Fruit fly (Drosophila melanogaster) whole organism, wandering third instar larva: Measurements from ENCODE around the gene Nuf2.
A peak's percentile ranks its signal among the peaks of the same experiment; 100 is the strongest.

Source experiments
- Abd-B ChIP-seq: fragments of >200 bp; optimal IDR thresholded peaks from 2 replicates; lab custom pipeline; 2017; ENCODE audit warnings: missing biosample characterization, missing genetic modification characterization
- CG32264 ChIP-seq: fragments of 200-800 bp; sonication (Bioruptor generic); optimal IDR thresholded peaks from 2 replicates; lab custom pipeline; 2016; ENCODE audit warnings: missing biosample characterization, missing genetic modification characterization
- CG9705 ChIP-seq: fragments of 200-800 bp; sonication (Bioruptor generic); optimal IDR thresholded peaks from 2 replicates; lab custom pipeline; 2018; ENCODE audit warnings: missing biosample characterization, mild to moderate bottlenecking, missing genetic modification characterization
- CrebA ChIP-seq: fragments of 200-800 bp; sonication (Bioruptor generic); optimal IDR thresholded peaks from 2 replicates; lab custom pipeline; 2016; ENCODE audit warnings: missing biosample characterization, mild to moderate bottlenecking, missing genetic modification characterization, borderline replicate concordance
- Dfd ChIP-seq: fragments of >200 bp; optimal IDR thresholded peaks from 2 replicates; lab custom pipeline; 2017; ENCODE audit warnings: missing biosample characterization, missing genetic modification characterization
- Dif ChIP-seq: fragments of 200-275, 200-300 bp; sonication (Bioruptor generic); optimal IDR thresholded peaks from 2 replicates; lab custom pipeline; 2018; ENCODE audit warnings: missing biosample characterization, missing genetic modification characterization; ENCODE audit not compliant: partially characterized antibody
- GATAd ChIP-seq: sonication (Bioruptor generic); optimal IDR thresholded peaks from 2 replicates; lab custom pipeline; 2016; ENCODE audit warnings: missing biosample characterization, missing genetic modification characterization
- HLH106 ChIP-seq: fragments of 200-800 bp; optimal IDR thresholded peaks from 3 replicates; lab custom pipeline; 2019; ENCODE audit warnings: missing biosample characterization, mild to moderate bottlenecking, missing genetic modification characterization, moderate library complexity
- Hnf4 ChIP-seq: fragments of 200-800 bp; sonication (Bioruptor generic); optimal IDR thresholded peaks from 2 replicates; lab custom pipeline; 2016; ENCODE audit warnings: missing biosample characterization, mild to moderate bottlenecking, missing genetic modification characterization
- Hr78 ChIP-seq: fragments of >200 bp; optimal IDR thresholded peaks from 2 replicates; lab custom pipeline; 2017; ENCODE audit warnings: missing biosample characterization, missing genetic modification characterization
- Hr83 ChIP-seq: fragments of 200-300 bp; sonication (Bioruptor generic); optimal IDR thresholded peaks from 2 replicates; lab custom pipeline; 2016; ENCODE audit warnings: missing biosample characterization, mild to moderate bottlenecking, missing genetic modification characterization, moderate library complexity; ENCODE audit not compliant: poor library complexity, severe bottlenecking
- Jra ChIP-seq: sonication (Bioruptor generic); optimal IDR thresholded peaks from 2 replicates; lab custom pipeline; 2016; ENCODE audit warnings: missing biosample characterization, missing genetic modification characterization
- Mio ChIP-seq: sonication (Bioruptor generic); optimal IDR thresholded peaks from 2 replicates; lab custom pipeline; 2016; ENCODE audit warnings: missing biosample characterization, missing genetic modification characterization
- Myc ChIP-seq: fragments of >200 bp; optimal IDR thresholded peaks from 2 replicates; lab custom pipeline; 2017
- N ChIP-seq: fragments of >200 bp; optimal IDR thresholded peaks from 2 replicates; lab custom pipeline; 2018; ENCODE audit warnings: missing biosample characterization, missing external identifiers, missing genetic modification characterization
- OdsH ChIP-seq: fragments of 200-800 bp; sonication (Bioruptor generic); optimal IDR thresholded peaks from 2 replicates; lab custom pipeline; 2016; ENCODE audit warnings: missing biosample characterization, mild to moderate bottlenecking, missing genetic modification characterization
- Rel ChIP-seq, 2 experiments: fragments of 200-800 bp; sonication (Bioruptor generic) in 1 of 2; optimal IDR thresholded peaks; 2 replicates in 1 of 2; 3 replicates in 1 of 2; lab custom pipeline; 2016 to 2019; ENCODE audit warnings: mild to moderate bottlenecking in 2 of 2, missing biosample characterization in 2 of 2, missing genetic modification characterization in 2 of 2, moderate library complexity in 1 of 2
- Sp1 ChIP-seq: fragments of 200-800 bp; sonication (Bioruptor generic); optimal IDR thresholded peaks from 3 replicates; lab custom pipeline; 2019; ENCODE audit warnings: missing biosample characterization, mild to moderate bottlenecking, missing genetic modification characterization, moderate library complexity
- Vsx2 ChIP-seq: fragments of 200-300, 225-300 bp; sonication (Bioruptor generic); optimal IDR thresholded peaks from 2 replicates; lab custom pipeline; 2018; ENCODE audit warnings: missing biosample characterization, missing genetic modification characterization; ENCODE audit not compliant: partially characterized antibody
- br ChIP-seq: fragments of 200-800 bp; sonication (Bioruptor generic); optimal IDR thresholded peaks from 2 replicates; lab custom pipeline; 2016; ENCODE audit warnings: missing biosample characterization, missing genetic modification characterization
- brk ChIP-seq: fragments of 200-800 bp; sonication (Bioruptor generic); optimal IDR thresholded peaks from 2 replicates; lab custom pipeline; 2016; ENCODE audit warnings: missing biosample characterization, mild to moderate bottlenecking, missing genetic modification characterization
- dl ChIP-seq, 2 experiments: fragments of 175-275, 200-275 bp in 1 of 2; fragments of 200-275 bp in 1 of 2; sonication (Bioruptor generic); optimal IDR thresholded peaks; lab custom pipeline; 2018; ENCODE audit warnings: mild to moderate bottlenecking in 2 of 2, missing biosample characterization in 2 of 2, missing genetic modification characterization in 2 of 2, moderate library complexity in 2 of 2; ENCODE audit not compliant: partially characterized antibody in 2 of 2, insufficient read depth in 1 of 2
- dmrt93B ChIP-seq: fragments of 200-800 bp; sonication (Bioruptor generic); optimal IDR thresholded peaks from 2 replicates; lab custom pipeline; 2018; ENCODE audit warnings: missing biosample characterization, mild to moderate bottlenecking, missing genetic modification characterization
- dsf ChIP-seq: sonication (Bioruptor generic); optimal IDR thresholded peaks from 2 replicates; lab custom pipeline; 2016; ENCODE audit warnings: missing biosample characterization, missing genetic modification characterization, borderline replicate concordance
- ey ChIP-seq: fragments of 200-800 bp; sonication (Bioruptor generic); optimal IDR thresholded peaks from 2 replicates; lab custom pipeline; 2016; ENCODE audit warnings: missing biosample characterization, missing genetic modification characterization
- foxo ChIP-seq, 2 experiments: fragments of 200-800 bp; sonication (Bioruptor generic); optimal IDR thresholded peaks; 2 replicates in 1 of 2; 3 replicates in 1 of 2; lab custom pipeline; 2016 to 2017; ENCODE audit warnings: missing biosample characterization in 2 of 2, missing genetic modification characterization in 2 of 2
- fru ChIP-seq: fragments of 200-800 bp; sonication (Bioruptor generic); optimal IDR thresholded peaks from 3 replicates; lab custom pipeline; 2016; ENCODE audit warnings: missing biosample characterization, mild to moderate bottlenecking, missing genetic modification characterization
- h ChIP-seq: fragments of 200-800 bp; sonication (Bioruptor generic); optimal IDR thresholded peaks from 3 replicates; lab custom pipeline; 2016; ENCODE audit warnings: missing biosample characterization, mild to moderate bottlenecking, missing genetic modification characterization
- jim ChIP-seq: fragments of 175-275, 200-325 bp; sonication (Bioruptor generic); optimal IDR thresholded peaks from 2 replicates; lab custom pipeline; 2016; ENCODE audit warnings: missing biosample characterization, mild to moderate bottlenecking, missing genetic modification characterization
- lola ChIP-seq: fragments of >200 bp; optimal IDR thresholded peaks from 2 replicates; lab custom pipeline; 2017; ENCODE audit warnings: missing biosample characterization, missing genetic modification characterization
- pan ChIP-seq: fragments of >200 bp; optimal IDR thresholded peaks from 2 replicates; lab custom pipeline; 2017
- psq ChIP-seq: fragments of 200-800 bp; sonication (Bioruptor generic); optimal IDR thresholded peaks from 3 replicates; lab custom pipeline; 2017; ENCODE audit warnings: missing biosample characterization, mild to moderate bottlenecking, missing genetic modification characterization, moderate library complexity
- rgr ChIP-seq: fragments of 200-800 bp; sonication (Bioruptor generic); optimal IDR thresholded peaks from 3 replicates; lab custom pipeline; 2016; ENCODE audit warnings: missing biosample characterization, mild to moderate bottlenecking, missing genetic modification characterization
- sage ChIP-seq: fragments of 200-800 bp; sonication (Bioruptor generic); optimal IDR thresholded peaks from 2 replicates; lab custom pipeline; 2016; ENCODE audit warnings: missing biosample characterization, mild to moderate bottlenecking, missing genetic modification characterization
- sv ChIP-seq: fragments of 200-800 bp; sonication (Bioruptor generic); optimal IDR thresholded peaks from 3 replicates; lab custom pipeline; 2016; ENCODE audit warnings: missing biosample characterization, missing genetic modification characterization
- tai ChIP-seq: sonication (Bioruptor generic); optimal IDR thresholded peaks from 2 replicates; lab custom pipeline; 2016; ENCODE audit warnings: missing biosample characterization, missing genetic modification characterization
- usp ChIP-seq: fragments of >200 bp; optimal IDR thresholded peaks from 2 replicates; lab custom pipeline; 2017; ENCODE audit warnings: missing biosample characterization, missing genetic modification characterization
- woc ChIP-seq: sonication (Bioruptor generic); optimal IDR thresholded peaks from 2 replicates; lab custom pipeline; 2016; ENCODE audit warnings: missing biosample characterization, mild to moderate bottlenecking, missing genetic modification characterization

Gene Nuf2

DNA sequence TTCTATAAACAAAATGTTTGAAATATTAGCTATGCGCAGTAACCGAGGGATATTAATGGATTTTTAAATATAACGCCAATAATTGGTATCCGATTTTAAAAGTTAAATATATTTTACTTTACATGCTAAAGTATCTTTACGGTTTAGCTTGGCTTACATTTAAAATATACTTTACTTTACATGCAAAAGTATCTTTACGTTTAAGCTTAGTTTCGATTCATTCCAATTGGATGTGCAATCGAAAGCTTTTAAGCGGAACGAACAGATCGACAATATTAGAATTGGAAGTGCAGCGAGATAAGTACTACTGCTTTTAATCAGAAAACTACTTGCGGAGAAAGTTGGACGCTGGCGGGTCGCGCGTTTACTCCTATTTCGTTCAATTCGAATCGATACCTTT, 36.6 kb downstream of the Nuf2 start:
- TF ChIP-seq dmrt93B (GFP tag; lab: Kevin White, UChicago), result no peak
- peak; percentile 10 for TF ChIP-seq brk
- TF ChIP-seq, all 38 proteins: peak for 1

DNA sequence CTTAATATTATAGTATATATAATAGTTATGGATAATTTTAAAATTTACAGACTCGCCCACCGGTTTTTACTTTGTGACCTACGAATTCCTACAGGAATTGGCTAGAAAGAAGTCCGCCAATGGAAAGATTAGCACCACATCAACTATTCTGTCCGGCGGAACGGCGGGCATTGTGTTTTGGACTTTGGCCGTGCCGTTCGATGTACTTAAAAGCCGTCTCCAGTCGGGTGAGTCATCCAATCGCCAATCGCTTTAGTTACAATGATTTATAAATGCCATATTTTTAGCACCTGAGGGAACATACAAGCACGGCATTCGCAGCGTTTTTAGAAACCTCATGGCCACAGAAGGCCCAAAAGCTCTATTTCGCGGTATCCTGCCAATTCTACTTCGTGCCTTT, 37.2 kb downstream of the Nuf2 start:
- TF ChIP-seq woc (GFP tag; lab: Kevin White, UChicago) (no peak), CrebA (GFP tag; lab: Kevin White, UChicago) (no peak), Myc (no peak), jim (GFP tag; lab: Kevin White, UChicago) (no peak), Dif (no peak), dmrt93B (GFP tag; lab: Kevin White, UChicago) (no peak), CG9705 (GFP tag; lab: Kevin White, UChicago) (no peak), dsf (GFP tag; lab: Kevin White, UChicago) (no peak), Hr83 (GFP tag; lab: Kevin White, UChicago) (no peak), Abd-B (GFP tag; lab: Kevin White, UChicago) (no peak), Sp1 (GFP tag; lab: Kevin White, UChicago) (no peak), OdsH (GFP tag; lab: Kevin White, UChicago) (no peak), Mio (GFP tag; lab: Kevin White, UChicago) (no peak), rgr (GFP tag; lab: Kevin White, UChicago) (no peak), h (GFP tag; lab: Kevin White, UChicago) (no peak), pan (lab: Kevin White, UChicago) (no peak), dl (GFP tag; optimal IDR thresholded peaks at IDR 0.05; lab: Kevin White, UChicago; ENCODE audit: insufficient read depth in 1 of 2, partially characterized antibody in 2 of 2) (no peak), sage (GFP tag; lab: Kevin White, UChicago) (no peak), ey (no peak)

DNA sequence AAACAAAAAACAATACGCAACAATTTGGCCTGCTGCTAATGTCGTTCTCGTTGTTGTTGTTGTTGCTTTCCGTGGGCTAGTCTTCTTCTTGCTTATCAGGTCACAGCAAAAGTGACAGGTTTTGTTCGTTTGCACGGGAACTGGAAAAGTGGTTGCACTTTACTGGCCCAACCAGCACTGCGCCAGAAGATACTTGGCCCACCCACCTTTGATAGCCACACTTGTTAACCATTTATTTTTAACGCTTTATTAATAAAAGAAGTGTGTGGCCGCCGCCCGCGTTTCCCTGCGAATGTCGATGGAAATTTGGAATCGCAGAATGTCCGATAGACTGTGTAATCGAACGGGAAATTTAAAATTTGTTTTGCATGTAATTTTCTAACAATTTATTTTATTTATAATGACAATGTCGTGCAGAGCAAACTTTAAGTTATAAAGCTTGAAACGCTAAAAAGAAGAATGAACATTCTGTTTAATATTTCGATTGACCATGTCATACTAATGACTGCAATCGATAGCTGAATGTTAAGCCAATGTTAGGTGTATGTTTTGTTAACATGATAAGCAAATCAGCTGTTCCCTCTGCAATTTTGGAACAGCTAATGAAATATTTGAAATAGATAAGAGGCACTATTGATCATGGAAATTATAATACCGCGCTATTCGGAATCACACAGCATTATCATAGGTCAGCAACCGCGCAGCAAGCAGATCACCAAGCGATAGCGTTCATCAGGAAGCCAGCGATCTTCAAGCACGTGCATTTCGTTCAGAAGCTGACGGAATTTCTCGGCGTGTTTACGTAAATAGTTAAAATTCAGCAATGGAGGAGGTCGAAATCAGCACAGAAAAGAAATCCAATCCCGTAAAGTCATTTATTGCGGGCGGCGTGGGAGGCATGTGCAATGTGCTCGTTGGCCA, 38.4 kb downstream of the Nuf2 start, which contains the start of the genes CG31908 and MME1:
CG31908 (minus strand) TSS at position 402 of the 921 bp plus-strand sequence.
MME1 (plus strand) TSS at position 539 of the 921 bp plus-strand sequence.
- TF ChIP-seq Sp1 (GFP tag; lab: Kevin White, UChicago) (peak; percentile 23), Hnf4 (GFP tag; lab: Kevin White, UChicago) (peak; percentile 45), dmrt93B (GFP tag; lab: Kevin White, UChicago) (no peak), Dif (no peak), tai (GFP tag; lab: Kevin White, UChicago) (peak; percentile 82), GATAd (GFP tag; lab: Kevin White, UChicago) (peak; percentile 80), ey (peak; percentile 65), foxo (GFP tag; optimal IDR thresholded peaks at IDR 0.05; lab: Kevin White, UChicago) (peak in 1 of 2 experiments; percentile 63), Hr78 (GFP tag; lab: Kevin White, UChicago) (no peak), CG32264 (GFP tag; lab: Kevin White, UChicago) (peak; percentile 32), Dfd (GFP tag; lab: Kevin White, UChicago) (no peak), brk (peak; percentile 42), rgr (GFP tag; lab: Kevin White, UChicago) (peak; percentile 66), Jra (peak; percentile 81), pan (lab: Kevin White, UChicago) (no peak), br (GFP tag; lab: Kevin White, UChicago) (peak; percentile 58), sv (GFP tag; lab: Kevin White, UChicago) (peak; percentile 20), Rel (GFP tag; optimal IDR thresholded peaks at IDR 0.05; lab: Kevin White, UChicago) (no peak), Rel (tag; optimal IDR thresholded peaks at IDR 0.05; lab: Kevin White, UChicago) (no peak), woc (GFP tag; lab: Kevin White, UChicago) (no peak), sage (GFP tag; lab: Kevin White, UChicago) (peak; percentile 54), N (GFP tag; lab: Kevin White, UChicago) (no peak), psq (GFP tag; lab: Kevin White, UChicago) (peak; percentile 51), CG9705 (GFP tag; lab: Kevin White, UChicago) (no peak), lola (GFP tag; lab: Kevin White, UChicago) (no peak), Myc (peak; percentile 40), usp (GFP tag; lab: Kevin White, UChicago) (no peak), OdsH (GFP tag; lab: Kevin White, UChicago) (peak; percentile 41), CrebA (GFP tag; lab: Kevin White, UChicago) (no peak), Mio (GFP tag; lab: Kevin White, UChicago) (no peak), h (GFP tag; lab: Kevin White, UChicago) (peak; percentile 54), jim (GFP tag; lab: Kevin White, UChicago) (no peak), HLH106 (peak; percentile 3), fru (GFP tag; lab: Kevin White, UChicago) (peak; percentile 59), Hr83 (GFP tag; lab: Kevin White, UChicago) (peak; percentile 84), Vsx2 (no peak), Abd-B (GFP tag; lab: Kevin White, UChicago) (no peak), dsf (GFP tag; lab: Kevin White, UChicago) (peak; percentile 45), dl (GFP tag; optimal IDR thresholded peaks at IDR 0.05; lab: Kevin White, UChicago; ENCODE audit: insufficient read depth in 1 of 2, partially characterized antibody in 2 of 2) (no peak)
